Worm (Caenorhabditis elegans): ENCODE data around the gene srh-203.

srh-203 gene

ce11 chrV:17471564-17471963 is 15.5 kb upstream of the srh-203 start, which contains the start of gene srh-235:
TSS of gene srh-235 (minus strand) at chrV:17471664.
- TF ChIP-seq sea-2 (GFP tag; IDR thresholded peaks at IDR 0.05) (no peak), lir-1 (GFP tag; conservative IDR thresholded peaks at IDR 0.05) (no peak), ccch-3 (GFP tag; optimal IDR thresholded peaks at IDR 0.05) (no peak), ztf-25 (GFP tag; IDR thresholded peaks at IDR 0.05) (no peak), pbrm-1 (GFP tag; IDR thresholded peaks at IDR 0.05) (no peak), rcor-1 (GFP tag; IDR thresholded peaks at IDR 0.05) (no peak), madf-10 (tag; optimal IDR thresholded peaks at IDR 0.05) (no peak), hlh-26 (GFP tag; conservative IDR thresholded peaks at IDR 0.05) (no peak), ceh-27 (GFP tag; optimal IDR thresholded peaks at IDR 0.05) (no peak), ets-4 (GFP tag; optimal IDR thresholded peaks at IDR 0.05) (no peak), aptf-3 (GFP tag; IDR thresholded peaks at IDR 0.05) (no peak), hmg-20 (GFP tag; IDR thresholded peaks at IDR 0.05) (no peak), lin-54 (GFP tag; optimal IDR thresholded peaks at IDR 0.05) (no peak), xnd-1 (tag; optimal IDR thresholded peaks at IDR 0.05) (no peak), unc-62 (GFP tag; optimal IDR thresholded peaks at IDR 0.05) (no peak), nfya-1 (tag; optimal IDR thresholded peaks at IDR 0.05; ENCODE audit: borderline replicate concordance, insufficient read depth) (no peak), attf-6 (GFP tag; IDR thresholded peaks at IDR 0.05) (no peak)

DNA sequence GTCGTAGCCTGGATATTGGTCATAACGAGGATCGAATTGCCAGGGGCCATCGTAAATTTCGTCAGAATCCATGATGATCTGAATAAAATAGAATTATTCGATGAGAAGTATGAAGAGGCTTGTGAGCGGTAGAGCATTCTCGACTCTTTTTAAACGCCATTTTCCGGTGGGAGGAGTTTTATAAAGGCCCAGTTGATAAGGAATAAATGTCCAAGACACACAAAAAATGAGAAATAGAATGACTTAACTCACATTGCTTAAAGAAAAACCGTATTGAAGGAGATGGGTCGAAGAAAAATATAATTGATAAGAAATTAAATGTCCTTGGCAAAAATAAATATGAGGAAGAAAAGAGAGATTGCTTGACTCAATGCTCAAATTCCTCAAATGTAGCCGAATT is 13.1 kb upstream of the srh-203 start, which contains the start of gene F20E11.17:
TSS of gene F20E11.17 (minus strand) at position 101 of the 400 bp plus-strand sequence.
- no peak for TF ChIP-seq chd-7 (tag; optimal IDR thresholded peaks at IDR 0.05)
- TF ChIP-seq F49E8.2 (tag; optimal IDR thresholded peaks at IDR 0.05; ENCODE audit: insufficient read depth): no peak
- TF ChIP-seq let-607 (tag; optimal IDR thresholded peaks at IDR 0.05): no peak
- no peak for TF ChIP-seq ztf-25 (GFP tag; IDR thresholded peaks at IDR 0.05)
- TF ChIP-seq tbx-9 (tag; optimal IDR thresholded peaks at IDR 0.05; ENCODE audit: borderline replicate concordance): no peak
- no peak for TF ChIP-seq F52B5.7 (tag; optimal IDR thresholded peaks at IDR 0.05)
- TF ChIP-seq ceh-79 (tag; optimal IDR thresholded peaks at IDR 0.05): no peak
- no peak for TF ChIP-seq lsy-27 (tag; optimal IDR thresholded peaks at IDR 0.05; ENCODE audit: borderline replicate concordance, insufficient read depth)
- no peak for TF ChIP-seq ztf-3 (GFP tag; optimal IDR thresholded peaks at IDR 0.05)
- TF ChIP-seq gei-17 (GFP tag; optimal IDR thresholded peaks at IDR 0.05): no peak
- no peak for TF ChIP-seq F33H1.4 (GFP tag; IDR thresholded peaks at IDR 0.05)
- TF ChIP-seq nhr-27 (tag; optimal IDR thresholded peaks at IDR 0.05): no peak
- no peak for TF ChIP-seq D2030.7 (GFP tag; IDR thresholded peaks at IDR 0.05)
- no peak for TF ChIP-seq athp-1 (tag; optimal IDR thresholded peaks at IDR 0.05)
- TF ChIP-seq madf-8 (GFP tag; conservative IDR thresholded peaks at IDR 0.05): no peak

DNA sequence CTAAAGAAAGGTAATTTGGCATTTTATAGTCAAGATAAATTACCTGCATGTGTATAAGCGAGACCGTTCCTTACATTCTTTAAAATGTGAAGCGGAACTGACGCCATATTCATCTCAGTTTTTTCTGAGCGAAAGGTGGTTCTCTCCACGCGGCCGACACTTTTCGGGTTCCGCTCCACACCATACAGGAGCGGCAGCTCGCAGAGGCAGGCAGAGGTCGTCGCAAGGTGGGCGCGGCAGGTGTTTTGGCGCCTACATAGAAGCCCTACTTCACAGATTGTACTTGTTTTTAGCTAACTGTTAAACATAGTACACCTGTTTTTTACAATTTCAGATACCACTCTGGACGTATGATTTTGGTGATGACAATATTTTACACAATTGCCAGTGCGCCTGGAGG is 11.8 kb upstream of the srh-203 start:
- TF ChIP-seq snpc-4 (GFP tag; optimal IDR thresholded peaks at IDR 0.05) (no peak), snpc-4 (tag; optimal IDR thresholded peaks at IDR 0.05) (peak in 1 of 4 experiments; percentile 59), F39B2.1 (GFP tag; IDR thresholded peaks at IDR 0.05) (no peak)

- TF ChIP-seq lin-40 (tag; optimal IDR thresholded peaks at IDR 0.05): no peak
- TF ChIP-seq F52B5.7 (tag; optimal IDR thresholded peaks at IDR 0.05): no peak
- TF ChIP-seq Y67H2A.10 (GFP tag; conservative IDR thresholded peaks at IDR 0.05): no peak
- no peak for TF ChIP-seq nhr-80 (tag; optimal IDR thresholded peaks at IDR 0.05)
- no peak for TF ChIP-seq F10E7.11 (tag; optimal IDR thresholded peaks at IDR 0.05)
- TF ChIP-seq attf-5 (GFP tag; optimal IDR thresholded peaks at IDR 0.05): no peak
- no peak for TF ChIP-seq ztf-28 (GFP tag; IDR thresholded peaks at IDR 0.05)
- TF ChIP-seq rec-8 (tag; optimal IDR thresholded peaks at IDR 0.05): no peak
- no peak for TF ChIP-seq zfh-2 (GFP tag; conservative IDR thresholded peaks at IDR 0.05)
- no peak for TF ChIP-seq snpc-4 (GFP tag; optimal IDR thresholded peaks at IDR 0.05)
- no peak for TF ChIP-seq snpc-4 (tag; optimal IDR thresholded peaks at IDR 0.05)
- no peak for TF ChIP-seq hrde-1 (tag; optimal IDR thresholded peaks at IDR 0.05; ENCODE audit: borderline replicate concordance)
- TF ChIP-seq snpc-1.1 (tag; optimal IDR thresholded peaks at IDR 0.05; ENCODE audit: insufficient read depth): no peak
- no peak for TF ChIP-seq tlf-1 (GFP tag; optimal IDR thresholded peaks at IDR 0.05)
Measured at ce11 chrV:17466751-17467150, 10.7 kb upstream of the srh-203 start, which contains the start of gene srw-72. TSS of gene srw-72 (plus strand) at chrV:17467051.

Measured in whole organism, young adult.